Worm (Caenorhabditis elegans) whole organism, early embryonic: ENCODE results near the gene C28A5.6.

Experiments used
- B0310.2 ChIP-seq: sonication (generic microtip); optimal IDR thresholded peaks from 2 replicates; lab custom pipeline; 2016; ENCODE audit warnings: mild to moderate bottlenecking, missing genetic modification characterization, missing compliant biosample characterization
- F13C5.2 ChIP-seq: sonication (generic microtip); optimal IDR thresholded peaks from 2 replicates; lab custom pipeline; 2017; ENCODE audit warnings: mild to moderate bottlenecking, missing genetic modification characterization, inconsistent platforms, missing compliant biosample characterization
- aly-1 ChIP-seq: sonication (generic microtip); optimal IDR thresholded peaks from 2 replicates; lab custom pipeline; 2016; ENCODE audit warnings: missing genetic modification characterization, missing compliant biosample characterization
- ama-1 ChIP-seq: fragments of 150-350 bp; optimal IDR thresholded peaks from 2 replicates; lab custom pipeline; 2014
- ceh-13 ChIP-seq: fragments of 200-800 bp; sonication (Bioruptor generic); optimal IDR thresholded peaks from 2 replicates; lab custom pipeline; 2018; ENCODE audit warnings: mild to moderate bottlenecking, missing genetic modification characterization, missing compliant biosample characterization
- ceh-36 ChIP-seq: sonication (generic microtip); optimal IDR thresholded peaks from 2 replicates; lab custom pipeline; 2016; ENCODE audit warnings: missing genetic modification characterization, inconsistent platforms, missing compliant biosample characterization
- ets-7 ChIP-seq: sonication (generic microtip); optimal IDR thresholded peaks from 2 replicates; lab custom pipeline; 2016; ENCODE audit warnings: missing genotype, missing genetic modification characterization, missing compliant biosample characterization
- flt-1 ChIP-seq: fragments of 200-800 bp; sonication (Bioruptor generic); IDR thresholded peaks from 2 replicates; pipeline ENCODE4 v1.3.6; 2022; ENCODE audit warnings: missing genetic modification characterization, missing compliant biosample characterization
- hmbx-1 ChIP-seq: sonication (generic microtip); optimal IDR thresholded peaks from 2 replicates; lab custom pipeline; 2016; ENCODE audit warnings: mild to moderate bottlenecking, missing genetic modification characterization, missing compliant biosample characterization
- hmg-4 ChIP-seq: fragments of 200-800 bp; sonication (Bioruptor generic); optimal IDR thresholded peaks from 2 replicates; lab custom pipeline; 2018; ENCODE audit warnings: mild to moderate bottlenecking, missing genetic modification characterization, missing compliant biosample characterization
- hnd-1 ChIP-seq: sonication (generic microtip); optimal IDR thresholded peaks from 2 replicates; lab custom pipeline; 2016; ENCODE audit warnings: missing genetic modification characterization, missing compliant biosample characterization
- pes-1 ChIP-seq: fragments of 200-800 bp; sonication (Bioruptor generic); IDR thresholded peaks from 2 replicates; pipeline ENCODE4 v1.3.6; 2022; ENCODE audit warnings: missing genetic modification reagents, missing genetic modification characterization, missing compliant biosample characterization
- scrt-1 ChIP-seq: fragments of 200-800 bp; sonication (Bioruptor generic); IDR thresholded peaks from 2 replicates; pipeline ENCODE4 v1.3.6; 2022; ENCODE audit warnings: missing genetic modification characterization, missing compliant biosample characterization
- sea-1 ChIP-seq: fragments of 200-800 bp; sonication (Bioruptor generic); conservative IDR thresholded peaks from 2 replicates; pipeline ENCODE4 v1.3.6; 2022; ENCODE audit warnings: missing genetic modification characterization, missing compliant biosample characterization
- tbx-11 ChIP-seq: fragments of 200-800 bp; sonication (Bioruptor generic); IDR thresholded peaks from 2 replicates; pipeline ENCODE4 v1.3.6; 2022; ENCODE audit warnings: missing genetic modification characterization, missing compliant biosample characterization
- tbx-37 ChIP-seq: fragments of 200-800 bp; sonication (Bioruptor generic); conservative IDR thresholded peaks from 2 replicates; pipeline ENCODE4 v1.3.6; 2022; ENCODE audit warnings: missing genetic modification reagents, missing genetic modification characterization, missing compliant biosample characterization
- tra-4 ChIP-seq: sonication (generic microtip); optimal IDR thresholded peaks from 2 replicates; lab custom pipeline; 2017; ENCODE audit warnings: missing genetic modification characterization, missing compliant biosample characterization

Gene C28A5.6

DNA sequence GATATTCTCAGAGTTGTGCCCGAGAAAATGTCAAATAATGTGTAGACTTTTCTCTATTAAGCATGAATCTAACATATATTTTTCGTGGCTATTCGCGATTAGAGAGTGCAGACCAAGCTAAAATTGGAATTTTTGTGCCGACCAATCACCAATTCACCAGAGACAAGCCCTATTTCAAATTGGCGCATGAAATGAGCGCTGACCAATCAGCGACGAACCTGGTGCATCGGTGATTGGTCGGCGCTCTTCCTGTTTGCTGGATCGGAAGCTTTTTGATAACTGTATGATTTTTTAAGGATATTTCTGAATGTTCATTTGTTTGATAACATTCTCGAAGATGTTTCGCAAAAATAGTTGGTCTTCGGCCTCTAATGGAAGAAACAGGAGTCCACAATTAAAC lies 24.0 kb upstream of the C28A5.6 start:
- TF ChIP-seq scrt-1 (GFP tag; lab: Robert Waterston, UW): no peak
- no peak for TF ChIP-seq ceh-36 (tag; lab: Kevin White, UChicago)
- TF ChIP-seq F13C5.2 (tag; lab: Kevin White, UChicago): no peak
- TF ChIP-seq sea-1 (GFP tag; lab: Robert Waterston, UW): no peak
- no peak for TF ChIP-seq ets-7 (tag; lab: Kevin White, UChicago)
- TF ChIP-seq hmg-4 (GFP tag; lab: Kevin White, UChicago): no peak
- no peak for TF ChIP-seq pes-1 (GFP tag; lab: Robert Waterston, UW)
- no peak for TF ChIP-seq hmbx-1 (tag; lab: Kevin White, UChicago)
- TF ChIP-seq hnd-1: no peak
- no peak for TF ChIP-seq tbx-11 (GFP tag; lab: Robert Waterston, UW)
- TF ChIP-seq aly-1 (tag; lab: Kevin White, UChicago): no peak
- no peak for TF ChIP-seq ceh-13 (GFP tag; lab: Kevin White, UChicago)
- no peak for TF ChIP-seq ama-1 (lab: Kevin White, UChicago)
- no peak for TF ChIP-seq tra-4 (tag; lab: Kevin White, UChicago)

DNA sequence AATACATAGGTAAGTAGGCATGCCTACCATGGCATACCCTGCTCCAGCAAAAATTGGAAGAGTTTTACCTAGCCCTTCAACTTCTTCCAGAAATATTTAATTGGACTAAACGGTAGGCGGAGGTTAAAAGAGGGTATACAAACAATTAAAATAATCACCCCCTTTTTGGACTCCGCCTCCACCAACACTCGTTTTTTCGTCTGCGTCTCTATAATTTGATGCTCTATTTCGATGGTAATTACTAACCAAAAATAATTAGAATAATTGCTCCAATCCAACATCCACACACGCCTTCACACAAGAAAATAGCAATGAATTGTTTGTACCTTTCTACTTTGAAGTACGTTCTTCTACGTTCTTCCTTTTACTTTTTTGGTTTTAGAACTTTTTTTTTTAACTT lies 23.4 kb upstream of the C28A5.6 start:
- no peak for TF ChIP-seq sea-1 (GFP tag; lab: Robert Waterston, UW)
- no peak for TF ChIP-seq flt-1 (GFP tag; lab: Robert Waterston, UW)
- no peak for TF ChIP-seq B0310.2 (tag; lab: Kevin White, UChicago)
- TF ChIP-seq scrt-1 (GFP tag; lab: Robert Waterston, UW): no peak
- TF ChIP-seq hmbx-1 (tag; lab: Kevin White, UChicago): no peak
- TF ChIP-seq ets-7 (tag; lab: Kevin White, UChicago): no peak
- no peak for TF ChIP-seq F13C5.2 (tag; lab: Kevin White, UChicago)
- no peak for TF ChIP-seq hmg-4 (GFP tag; lab: Kevin White, UChicago)
- no peak for TF ChIP-seq tbx-37
- TF ChIP-seq ceh-36 (tag; lab: Kevin White, UChicago): no peak
- no peak for TF ChIP-seq pes-1 (GFP tag; lab: Robert Waterston, UW)

DNA sequence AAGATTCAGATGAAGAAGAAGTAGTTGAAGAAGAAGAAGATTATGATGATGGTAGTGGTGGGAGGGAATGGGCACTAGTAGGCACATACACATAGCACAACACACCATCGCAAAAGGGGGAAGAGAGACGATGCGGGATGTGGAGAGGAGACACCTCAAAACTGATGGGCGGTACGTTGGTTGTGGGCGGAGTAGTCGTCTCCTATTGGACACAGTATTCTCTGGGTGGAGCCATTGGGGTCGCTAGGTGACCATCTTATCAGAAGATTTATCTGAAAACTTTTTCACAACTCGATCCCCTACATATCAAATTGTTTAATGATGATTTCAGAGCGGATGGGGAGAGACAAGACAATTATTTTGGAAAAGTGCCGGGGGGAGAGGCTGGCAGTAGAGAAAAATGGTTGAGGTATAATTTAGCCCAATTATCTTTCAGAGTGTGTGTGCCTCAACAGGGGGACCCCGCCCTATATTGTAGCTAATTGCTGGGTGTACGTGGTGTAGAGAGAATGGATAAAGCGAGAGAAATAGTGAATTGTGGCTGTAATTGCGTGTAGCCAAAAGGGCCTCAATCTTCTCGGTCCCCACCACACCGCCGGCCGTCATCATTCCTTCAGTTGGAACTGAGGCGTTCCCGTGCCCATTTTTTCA lies 21.6 kb upstream of the C28A5.6 start:
- peak; percentile 27 for TF ChIP-seq hmg-4 (GFP tag; lab: Kevin White, UChicago)
- TF ChIP-seq F13C5.2 (tag; lab: Kevin White, UChicago): peak; percentile 15
- TF ChIP-seq ama-1 (lab: Kevin White, UChicago): no peak

DNA sequence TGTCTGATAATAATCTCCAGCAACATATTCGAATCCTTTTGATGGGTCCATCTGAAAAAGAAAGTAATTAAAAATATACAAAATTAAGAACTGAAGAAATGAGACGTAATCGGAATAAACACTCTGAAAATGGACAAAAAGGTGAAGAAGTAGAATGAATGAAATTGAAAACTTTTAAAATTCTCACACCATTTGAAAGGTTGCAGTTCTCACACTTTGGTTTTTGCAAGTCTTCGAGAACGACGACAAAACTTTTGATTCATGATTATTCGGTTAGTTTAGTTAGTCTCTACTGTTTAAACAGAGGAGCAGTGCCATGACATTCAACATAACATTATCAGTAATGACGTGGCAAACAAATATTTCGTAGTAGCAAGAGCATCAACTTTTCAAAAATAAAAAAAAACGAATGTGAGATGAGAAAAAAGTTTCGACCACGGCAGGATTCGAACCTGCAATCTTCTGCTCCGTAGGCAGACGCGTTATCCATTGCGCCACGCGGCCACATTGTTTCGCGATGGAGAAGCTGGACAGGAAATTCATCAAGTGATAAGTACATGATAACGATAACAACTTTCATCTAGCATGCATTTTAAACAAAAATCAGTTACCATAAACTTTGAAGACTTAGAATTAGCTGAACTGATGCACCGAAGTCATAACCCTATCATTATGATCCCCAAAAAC lies 20.7 kb upstream of the C28A5.6 start, which contains the start of gene ceh-43:
Gene ceh-43 (minus strand): TSS at position 51 of the 687 bp plus-strand sequence.
- TF ChIP-seq hmbx-1 (tag; lab: Kevin White, UChicago) (no peak), hmg-4 (GFP tag; lab: Kevin White, UChicago) (no peak), aly-1 (tag; lab: Kevin White, UChicago) (no peak), B0310.2 (tag; lab: Kevin White, UChicago) (no peak), tbx-37 (no peak), tra-4 (tag; lab: Kevin White, UChicago) (no peak), pes-1 (GFP tag; lab: Robert Waterston, UW) (no peak), hnd-1 (no peak), ama-1 (lab: Kevin White, UChicago) (no peak), scrt-1 (GFP tag; lab: Robert Waterston, UW) (no peak), ceh-36 (tag; lab: Kevin White, UChicago) (no peak), ets-7 (tag; lab: Kevin White, UChicago) (no peak), ceh-13 (GFP tag; lab: Kevin White, UChicago) (no peak), F13C5.2 (tag; lab: Kevin White, UChicago) (no peak), flt-1 (GFP tag; lab: Robert Waterston, UW) (no peak), tbx-11 (GFP tag; lab: Robert Waterston, UW) (no peak), sea-1 (GFP tag; lab: Robert Waterston, UW) (no peak)

DNA sequence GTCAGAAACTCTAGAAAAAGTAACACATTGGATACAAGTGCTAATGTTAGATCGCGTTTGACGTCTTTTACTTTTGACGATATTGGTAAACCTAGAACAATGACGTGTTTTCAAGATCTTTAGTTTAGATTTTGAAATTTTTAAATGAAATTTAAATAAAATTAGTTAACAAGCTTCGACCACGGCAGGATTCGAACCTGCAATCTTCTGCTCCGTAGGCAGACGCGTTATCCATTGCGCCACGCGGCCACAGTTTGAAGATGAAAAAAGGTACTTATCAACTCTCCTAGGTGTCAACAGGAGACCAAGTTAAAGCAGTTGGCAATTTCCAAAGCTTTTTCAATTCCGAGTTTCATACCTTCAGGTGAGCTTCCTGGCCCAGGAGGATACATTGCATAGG lies 20.1 kb upstream of the C28A5.6 start:
- TF ChIP-seq hmbx-1 (tag; lab: Kevin White, UChicago): no peak
- no peak for TF ChIP-seq ama-1 (lab: Kevin White, UChicago)
- TF ChIP-seq hnd-1: no peak
- TF ChIP-seq pes-1 (GFP tag; lab: Robert Waterston, UW): no peak
- TF ChIP-seq ceh-13 (GFP tag; lab: Kevin White, UChicago): no peak
- no peak for TF ChIP-seq tbx-11 (GFP tag; lab: Robert Waterston, UW)
- no peak for TF ChIP-seq tbx-37
- no peak for TF ChIP-seq flt-1 (GFP tag; lab: Robert Waterston, UW)
- no peak for TF ChIP-seq F13C5.2 (tag; lab: Kevin White, UChicago)
- no peak for TF ChIP-seq aly-1 (tag; lab: Kevin White, UChicago)
- TF ChIP-seq B0310.2 (tag; lab: Kevin White, UChicago): no peak
- TF ChIP-seq hmg-4 (GFP tag; lab: Kevin White, UChicago): no peak
- TF ChIP-seq sea-1 (GFP tag; lab: Robert Waterston, UW): no peak
- no peak for TF ChIP-seq ets-7 (tag; lab: Kevin White, UChicago)
- TF ChIP-seq tra-4 (tag; lab: Kevin White, UChicago): no peak
- TF ChIP-seq scrt-1 (GFP tag; lab: Robert Waterston, UW): no peak
- TF ChIP-seq ceh-36 (tag; lab: Kevin White, UChicago): no peak

DNA sequence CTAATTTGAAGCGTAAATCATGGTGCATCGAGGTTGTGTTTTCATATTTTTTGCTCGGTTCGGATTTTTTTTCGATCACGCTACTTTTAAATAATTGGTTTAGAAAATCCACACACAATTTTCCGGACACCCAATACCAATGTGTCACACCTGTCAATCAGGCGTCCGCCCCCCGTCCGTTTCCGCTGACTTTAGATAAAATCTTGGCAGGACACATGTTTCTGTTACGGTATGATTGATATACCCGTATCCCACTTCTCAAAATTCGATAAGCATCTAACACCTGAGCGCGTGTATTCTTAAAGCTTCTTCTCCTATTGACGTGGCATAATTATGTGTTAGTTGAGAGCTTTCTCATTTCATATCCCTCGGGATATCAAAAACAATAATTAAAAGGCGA lies 18.7 kb upstream of the C28A5.6 start:
- TF ChIP-seq sea-1 (GFP tag; lab: Robert Waterston, UW) (no peak), tra-4 (tag; lab: Kevin White, UChicago) (no peak), hnd-1 (no peak), tbx-37 (no peak), hmbx-1 (tag; lab: Kevin White, UChicago) (no peak), ceh-36 (tag; lab: Kevin White, UChicago) (no peak), ama-1 (lab: Kevin White, UChicago) (no peak), scrt-1 (GFP tag; lab: Robert Waterston, UW) (no peak), flt-1 (GFP tag; lab: Robert Waterston, UW) (no peak), F13C5.2 (tag; lab: Kevin White, UChicago) (no peak), pes-1 (GFP tag; lab: Robert Waterston, UW) (no peak), ets-7 (tag; lab: Kevin White, UChicago) (no peak)
